Worm (Caenorhabditis elegans): ENCODE measurements around the gene ule-2.

ule-2 gene

ce11 chrIV:14634826-14635225, at the start of gene ule-2:
ule-2 (plus strand) TSS chrIV:14635126.
- TF ChIP-seq ref-2 (tag; optimal IDR thresholded peaks at IDR 0.05) (no peak), unc-3 (GFP tag; conservative IDR thresholded peaks at IDR 0.05) (no peak), unc-3 (tag; optimal IDR thresholded peaks at IDR 0.05) (no peak), unc-86 (tag; optimal IDR thresholded peaks at IDR 0.05) (no peak), madf-2 (tag; optimal IDR thresholded peaks at IDR 0.05) (no peak), unc-55 (GFP tag; optimal IDR thresholded peaks at IDR 0.05) (no peak), ceh-48 (tag; optimal IDR thresholded peaks at IDR 0.05) (no peak), C38D4.7 (GFP tag; optimal IDR thresholded peaks at IDR 0.05) (no peak), ttx-3 (tag; optimal IDR thresholded peaks at IDR 0.05) (no peak), nhr-11 (tag; optimal IDR thresholded peaks at IDR 0.05) (no peak), ceh-14 (tag; optimal IDR thresholded peaks at IDR 0.05) (no peak)

- TF ChIP-seq lim-6 (tag; optimal IDR thresholded peaks at IDR 0.05) = no peak
- no peak for TF ChIP-seq tbx-2 (tag; optimal IDR thresholded peaks at IDR 0.05)
- TF ChIP-seq ceh-24 (tag; optimal IDR thresholded peaks at IDR 0.05) = no peak
- TF ChIP-seq ahr-1 (tag; optimal IDR thresholded peaks at IDR 0.05) = no peak
- TF ChIP-seq unc-86 (tag; optimal IDR thresholded peaks at IDR 0.05) = no peak
- TF ChIP-seq rnt-1 (tag; optimal IDR thresholded peaks at IDR 0.05) = no peak
Observed at ce11 chrIV:14586759-14587158, 48.2 kb upstream of the ule-2 start.

DNA sequence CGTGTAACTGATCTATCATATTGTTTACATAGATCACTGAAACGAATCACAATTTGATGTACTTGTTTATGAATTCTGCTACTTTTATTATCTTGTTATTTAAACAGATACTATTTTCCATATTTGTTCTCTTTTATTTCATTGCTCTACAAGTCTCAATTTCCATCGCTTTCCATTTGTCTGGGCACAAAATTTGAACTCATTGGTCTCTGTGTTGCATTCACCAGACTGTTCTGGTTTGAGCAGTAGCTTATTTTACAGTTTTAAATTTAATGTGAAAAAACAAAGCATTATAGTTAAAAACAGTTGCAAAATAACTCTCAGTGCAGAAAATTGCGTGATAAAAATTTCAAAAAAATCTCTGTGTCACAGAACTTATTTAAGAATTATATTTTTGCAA, 47.3 kb upstream of the ule-2 start:
- TF ChIP-seq ama-1 (optimal IDR thresholded peaks at IDR 0.05) (no peak), K09A11.1 (tag; optimal IDR thresholded peaks at IDR 0.05; ENCODE audit: insufficient read depth) (no peak), hlh-6 (tag; optimal IDR thresholded peaks at IDR 0.05) (no peak), fax-1 (tag; optimal IDR thresholded peaks at IDR 0.05) (no peak), T23F11.4 (GFP tag; optimal IDR thresholded peaks at IDR 0.05) (no peak), nfya-1 (tag; optimal IDR thresholded peaks at IDR 0.05) (no peak), K02D7.2 (tag; optimal IDR thresholded peaks at IDR 0.05) (no peak)

- TF ChIP-seq elt-2 (tag; optimal IDR thresholded peaks at IDR 0.05) (peak; percentile 95), pqm-1 (tag; optimal IDR thresholded peaks at IDR 0.05) (peak; percentile 94), ceh-18 (tag; optimal IDR thresholded peaks at IDR 0.05) (no peak), dve-1 (tag; optimal IDR thresholded peaks at IDR 0.05) (peak; percentile 48), nfya-1 (tag; optimal IDR thresholded peaks at IDR 0.05) (peak; percentile 41), ceh-14 (tag; optimal IDR thresholded peaks at IDR 0.05) (no peak)
Observed at ce11 chrIV:14594249-14594648, 40.7 kb upstream of the ule-2 start.

DNA sequence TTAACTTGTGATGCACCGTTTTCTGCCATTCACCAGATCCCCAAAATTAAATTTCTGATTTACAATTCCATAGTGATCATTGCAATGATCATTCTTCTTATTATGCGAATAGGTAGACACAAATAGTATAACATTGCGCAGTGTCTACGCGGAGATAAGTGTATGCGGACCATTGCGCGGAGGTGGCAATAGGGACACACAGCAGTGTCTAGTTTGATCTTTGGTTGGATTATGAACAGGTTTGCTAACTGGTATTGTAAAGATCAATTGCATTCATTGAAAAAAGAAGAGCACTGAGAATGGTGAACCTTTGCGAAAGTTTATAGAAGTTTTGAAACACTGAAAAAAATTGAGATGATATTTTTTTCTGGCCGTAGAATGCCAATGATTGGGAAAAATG, 35.6 kb upstream of the ule-2 start:
- no peak for TF ChIP-seq sdc-2 (tag; optimal IDR thresholded peaks at IDR 0.05)
- no peak for TF ChIP-seq sox-4 (tag; optimal IDR thresholded peaks at IDR 0.05)

ce11 chrIV:14603022-14603421, 31.9 kb upstream of the ule-2 start:
- TF ChIP-seq hlh-13 (GFP tag; optimal IDR thresholded peaks at IDR 0.05) = no peak
- no peak for TF ChIP-seq syd-9 (tag; optimal IDR thresholded peaks at IDR 0.05)
- TF ChIP-seq ceh-19 (GFP tag; optimal IDR thresholded peaks at IDR 0.05) = no peak
- no peak for TF ChIP-seq zip-5 (tag; optimal IDR thresholded peaks at IDR 0.05)
- TF ChIP-seq sdc-2 (tag; optimal IDR thresholded peaks at IDR 0.05) = no peak
- TF ChIP-seq pros-1 (tag; optimal IDR thresholded peaks at IDR 0.05) = no peak
- TF ChIP-seq K02D7.2 (tag; optimal IDR thresholded peaks at IDR 0.05) = no peak
- no peak for TF ChIP-seq madf-2 (tag; optimal IDR thresholded peaks at IDR 0.05)
- no peak for TF ChIP-seq nhr-11 (tag; optimal IDR thresholded peaks at IDR 0.05)
- TF ChIP-seq mec-3 (tag; optimal IDR thresholded peaks at IDR 0.05; ENCODE audit: borderline replicate concordance) = no peak
